Worm (Caenorhabditis elegans): Measurements from ENCODE around the gene sas-6.

DNA sequence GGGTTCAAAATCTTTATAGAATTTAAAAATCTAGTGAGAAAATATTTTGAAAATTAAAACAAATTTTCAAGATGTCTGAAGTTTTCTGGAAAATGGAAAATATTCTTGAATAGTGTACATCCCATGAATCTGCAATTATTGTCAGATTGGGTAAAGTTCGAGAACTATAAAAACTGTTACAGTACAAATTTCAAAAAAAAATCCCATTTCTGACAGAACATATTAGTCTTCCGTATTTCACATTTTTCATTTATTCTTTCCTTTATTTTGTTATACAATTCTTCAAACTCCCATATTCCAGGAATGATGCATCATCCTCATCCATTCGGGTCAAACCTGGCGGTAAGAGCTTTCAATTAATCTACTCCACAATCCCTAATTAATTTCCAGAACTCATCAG, 38.5 kb downstream of the sas-6 start, which contains the start of gene sorb-1:
- TF ChIP-seq lin-32 (GFP tag; optimal IDR thresholded peaks at IDR 0.05) (no peak), ceh-39 (tag; optimal IDR thresholded peaks at IDR 0.05) (no peak)

All from whole organism, mixed stage, embryonic.